Fruit fly (Drosophila melanogaster) S2 (cell line): Measurements from ENCODE around the gene CDase.

Experiments used
- CG8478 ChIP-seq: fragments of >200 bp; optimal IDR thresholded peaks from 2 replicates; lab custom pipeline; 2018
- CTCF ChIP-seq, 2 experiments: fragments of >200 bp; optimal IDR thresholded peaks; 2 replicates each; lab custom pipeline; 2018

Gene CDase

DNA sequence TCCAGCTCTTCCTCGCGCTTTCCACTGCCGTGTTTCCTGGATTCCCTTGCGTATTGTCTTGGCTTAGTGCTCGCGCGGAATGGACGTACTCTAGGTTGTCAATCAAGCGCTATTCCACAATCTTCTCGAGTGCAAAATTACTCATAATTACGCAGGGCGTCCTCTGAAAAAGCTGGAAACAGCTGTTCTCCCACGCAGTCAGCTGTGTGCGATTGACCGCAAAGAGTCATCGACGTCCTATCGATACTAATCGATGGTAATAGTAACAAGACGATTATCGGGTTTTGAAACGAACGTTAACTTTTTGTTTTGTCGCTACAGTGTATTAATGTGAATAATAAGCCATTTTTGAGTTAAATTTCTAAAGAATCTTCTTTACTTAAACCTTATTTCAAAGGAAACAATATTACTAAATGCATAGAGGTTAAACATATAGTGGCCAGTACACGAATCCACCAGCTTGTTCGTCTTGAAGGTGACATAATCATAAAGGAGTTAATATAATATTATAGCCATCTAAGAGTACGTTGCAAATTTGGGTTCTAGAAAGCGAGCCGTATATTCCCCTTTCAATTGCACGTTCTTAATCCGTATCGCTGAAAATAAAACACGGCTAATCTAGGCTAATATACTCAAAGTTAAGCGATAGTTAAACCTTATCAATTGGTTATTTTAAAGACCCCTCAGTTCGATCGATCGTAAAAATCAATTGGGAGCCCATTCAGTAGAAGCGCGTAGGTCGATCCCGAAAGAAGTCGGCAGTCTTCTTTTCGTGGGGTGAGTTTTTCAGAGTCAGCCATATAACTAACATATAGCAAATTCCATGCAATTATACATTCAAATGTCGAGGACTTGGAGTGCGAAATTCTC, at the start of gene CDase, which contains the start of gene CG2224:
Gene CDase, plus strand, starts transcription at position 456 of the 870 bp plus-strand sequence.
Gene CG2224, minus strand, starts transcription at position 235 of the 870 bp plus-strand sequence.
- TF ChIP-seq CTCF (optimal IDR thresholded peaks at IDR 0.05; lab: Kevin White, UChicago) (peak; percentile 7 to 14), CG8478 (lab: Kevin White, UChicago) (no peak)

DNA sequence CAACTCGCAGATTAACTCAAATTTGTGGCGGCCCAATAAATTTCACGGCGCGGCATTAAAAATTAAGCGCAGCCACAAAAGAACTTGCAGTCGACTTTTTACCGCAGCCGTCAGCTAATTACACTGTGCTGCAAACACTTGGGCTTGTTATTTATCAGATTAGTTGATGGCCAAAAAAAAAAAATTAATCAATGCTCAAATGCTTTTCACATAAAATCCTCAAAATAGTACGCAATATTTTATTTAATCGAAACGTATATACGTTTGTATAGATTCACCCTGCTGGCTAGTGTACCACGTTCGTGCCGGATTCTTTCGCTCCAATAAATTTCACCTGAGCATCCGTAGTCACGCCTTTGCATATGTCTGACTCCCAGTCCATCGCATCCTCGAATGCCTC, 45.5 kb upstream of the CDase start:
- TF ChIP-seq CTCF (optimal IDR thresholded peaks at IDR 0.05; lab: Kevin White, UChicago) = no peak
- TF ChIP-seq CG8478 (lab: Kevin White, UChicago) = no peak

DNA sequence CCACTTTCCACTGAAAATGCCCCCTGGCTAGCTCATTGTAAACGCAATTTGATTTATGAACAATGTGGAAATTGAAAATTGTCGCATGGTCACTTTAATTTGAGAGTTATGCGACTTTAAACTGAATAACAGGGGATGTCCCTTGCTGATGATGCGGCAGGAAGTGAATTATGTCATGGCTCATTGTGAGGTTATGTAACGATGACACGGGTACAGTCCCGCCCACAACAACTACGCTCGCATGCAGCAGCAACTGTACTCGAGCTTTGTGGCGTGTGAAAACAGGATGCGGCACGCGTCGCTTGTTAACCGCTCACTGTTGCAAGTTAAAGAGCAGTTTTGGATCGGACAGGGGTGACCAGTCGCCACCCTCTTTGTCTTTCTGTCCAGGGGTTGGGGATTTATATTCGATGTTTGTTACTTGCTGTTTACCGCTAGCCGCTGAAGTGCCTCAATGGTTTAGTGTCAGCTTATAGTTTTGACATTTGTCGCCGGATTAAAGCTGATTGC, 42.5 kb upstream of the CDase start:
- no peak for TF ChIP-seq CTCF (optimal IDR thresholded peaks at IDR 0.05; lab: Kevin White, UChicago)
- TF ChIP-seq CG8478 (lab: Kevin White, UChicago) = no peak

DNA sequence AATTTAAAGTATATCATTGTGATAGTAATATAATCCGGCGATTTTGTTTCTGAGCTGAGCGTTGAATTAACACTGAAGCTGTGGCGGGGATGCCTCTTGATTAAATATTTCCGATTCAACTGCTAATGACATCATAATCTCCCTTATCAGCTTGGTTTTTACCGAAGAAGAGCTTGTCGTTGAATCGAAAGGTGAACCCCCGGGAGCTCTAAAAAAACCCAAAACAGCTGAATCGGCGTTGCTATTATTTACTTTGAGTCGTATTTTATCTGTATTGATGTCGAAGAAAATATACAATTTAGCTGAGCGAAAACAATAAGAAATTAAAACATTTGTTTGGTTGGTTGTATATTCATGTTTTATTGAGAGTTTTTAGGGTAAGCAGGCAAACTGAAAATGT, 40.1 kb upstream of the CDase start:
- TF ChIP-seq CG8478 (lab: Kevin White, UChicago) = no peak
- no peak for TF ChIP-seq CTCF (optimal IDR thresholded peaks at IDR 0.05; lab: Kevin White, UChicago)

DNA sequence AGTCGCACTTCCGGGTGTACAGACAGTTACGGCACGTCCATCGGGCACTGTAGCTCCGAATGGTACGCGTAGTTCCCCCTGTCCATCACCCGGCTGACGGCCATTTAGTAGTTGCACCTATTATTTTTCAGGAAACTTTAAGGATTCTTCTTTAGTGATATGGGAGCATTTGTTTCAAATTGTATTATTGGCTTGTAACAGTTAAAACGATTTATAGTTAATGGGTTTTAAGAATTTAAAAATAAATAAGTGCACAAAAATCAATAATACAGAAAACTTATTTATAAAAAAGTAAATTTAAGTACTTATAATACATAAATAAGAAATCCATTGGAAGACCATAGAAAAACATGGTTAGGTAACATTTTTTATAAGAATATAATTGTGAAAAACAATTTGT, 36.5 kb upstream of the CDase start, which contains the start of the genes CG2217 and CG42740:
Gene CG2217, minus strand, starts transcription at position 101 of the 400 bp plus-strand sequence.
Gene CG42740, minus strand, starts transcription at position 101 of the 400 bp plus-strand sequence.
- TF ChIP-seq CTCF (optimal IDR thresholded peaks at IDR 0.05; lab: Kevin White, UChicago) (no peak), CG8478 (lab: Kevin White, UChicago) (no peak)

DNA sequence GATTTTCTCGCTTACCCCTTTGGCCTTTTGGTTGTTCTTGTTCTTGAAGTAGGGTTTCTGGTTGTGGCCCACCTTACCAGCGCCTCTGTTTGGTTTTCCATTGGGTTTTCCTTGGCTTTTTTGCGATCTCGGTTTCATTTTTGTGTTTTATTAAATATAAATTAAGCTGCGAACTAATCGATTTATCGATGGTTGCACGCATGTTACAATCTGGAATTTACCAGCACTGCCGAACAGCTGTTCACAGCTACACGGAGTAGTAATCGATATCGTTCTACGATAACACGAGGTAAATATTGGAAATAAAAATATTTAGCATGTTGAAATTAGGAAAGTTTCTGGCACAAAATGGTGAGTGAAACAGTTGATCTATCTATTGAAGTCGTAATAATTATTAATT, 35.6 kb upstream of the CDase start, which contains the start of the genes CG15535 and mRpS18C:
Gene CG15535, minus strand, starts transcription at position 235 of the 400 bp plus-strand sequence.
Gene mRpS18C, plus strand, starts transcription at position 280 of the 400 bp plus-strand sequence.
- TF ChIP-seq CG8478 (lab: Kevin White, UChicago) (no peak), CTCF (optimal IDR thresholded peaks at IDR 0.05; lab: Kevin White, UChicago) (peak in 1 of 2 experiments; percentile 42)

DNA sequence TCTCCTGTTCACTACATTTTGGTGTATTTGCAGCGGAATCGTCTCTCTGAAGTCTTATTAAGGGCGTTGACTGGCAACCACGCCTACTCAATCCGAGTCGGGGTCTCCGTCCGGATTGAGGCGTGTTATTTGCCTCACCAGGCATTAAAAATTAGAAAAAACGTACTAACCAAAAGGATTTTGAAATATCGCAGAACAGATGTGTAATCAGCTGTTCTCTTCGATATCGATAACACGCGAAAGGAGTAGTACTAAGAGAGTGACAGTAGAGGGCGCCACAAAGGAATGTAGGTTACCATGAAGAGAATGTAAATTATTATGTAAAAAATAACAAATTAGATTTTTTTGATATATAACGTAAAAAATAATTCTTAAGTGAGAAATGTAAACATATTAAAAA, 34.3 kb upstream of the CDase start, which contains the start of gene CG15536:
Gene CG15536, minus strand, starts transcription at position 170 of the 400 bp plus-strand sequence.
- TF ChIP-seq CTCF (optimal IDR thresholded peaks at IDR 0.05; lab: Kevin White, UChicago) (peak; percentile 82 to 90), CG8478 (lab: Kevin White, UChicago) (no peak)

DNA sequence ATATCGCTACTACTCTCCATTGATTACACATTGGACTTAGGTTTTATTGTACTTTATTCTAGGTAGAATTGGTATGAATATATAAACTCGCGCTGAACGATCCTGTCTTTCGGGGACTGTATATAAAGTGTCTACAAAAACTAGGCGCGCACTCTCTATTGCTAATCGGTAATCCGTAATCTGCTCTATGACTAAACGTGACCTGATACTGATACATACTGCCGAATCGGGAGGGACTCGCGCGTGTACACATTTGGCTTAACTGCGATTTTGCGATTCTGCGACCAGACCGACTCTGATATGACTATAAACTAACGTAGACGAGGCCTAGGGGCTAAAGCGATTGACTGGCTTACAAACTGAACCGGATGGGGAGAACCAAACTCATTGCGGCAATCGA, 33.7 kb upstream of the CDase start:
- TF ChIP-seq CG8478 (lab: Kevin White, UChicago) = no peak
- no peak for TF ChIP-seq CTCF (optimal IDR thresholded peaks at IDR 0.05; lab: Kevin White, UChicago)

DNA sequence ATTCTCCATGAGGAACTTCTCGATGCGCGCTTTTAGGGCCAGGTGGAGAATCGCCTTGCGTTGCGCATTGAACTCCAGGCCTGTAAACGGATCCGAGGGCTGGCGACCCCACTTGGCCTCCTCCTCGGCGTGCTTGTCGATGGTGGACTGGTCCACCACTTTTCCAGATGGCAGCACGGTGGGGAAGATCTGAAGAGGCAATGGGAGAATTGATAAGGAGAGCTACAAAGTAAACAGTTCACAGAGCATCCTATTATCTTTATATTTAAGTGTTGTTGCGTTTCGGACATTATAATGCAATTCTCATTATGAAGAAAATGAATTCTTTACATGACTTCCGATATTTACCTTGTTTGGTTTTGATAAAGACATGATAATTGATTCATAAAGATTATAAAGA, 32.7 kb upstream of the CDase start:
- TF ChIP-seq CTCF (optimal IDR thresholded peaks at IDR 0.05; lab: Kevin White, UChicago) (no peak), CG8478 (lab: Kevin White, UChicago) (no peak)

DNA sequence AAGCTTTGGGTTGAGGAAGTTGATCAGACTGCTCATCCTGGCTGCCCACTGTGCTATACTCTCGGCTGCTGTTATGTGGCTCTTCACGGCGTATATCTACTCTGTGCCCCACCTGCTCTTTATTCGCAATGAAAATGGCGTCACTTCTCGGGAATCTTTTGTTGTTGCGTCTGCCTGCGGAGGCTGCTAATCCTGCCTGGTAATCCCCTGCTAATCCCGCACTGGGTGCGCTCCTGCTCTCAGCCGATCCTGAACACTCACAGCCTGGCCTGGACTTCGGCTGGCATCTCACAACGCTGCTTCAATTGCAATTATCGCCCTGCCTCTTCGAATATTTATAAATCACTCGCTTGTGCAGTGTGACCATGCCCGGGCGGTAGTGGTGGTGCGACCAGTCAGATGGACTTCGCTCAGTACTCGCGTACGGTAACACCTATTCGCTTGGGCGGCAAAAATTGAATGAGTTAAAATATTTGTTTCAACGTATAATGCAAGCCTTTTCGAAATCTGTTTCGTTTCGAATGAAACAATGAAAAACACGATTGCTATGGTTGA, 31.4 kb upstream of the CDase start, which contains the start of gene CG2218:
Gene CG2218, minus strand, starts transcription at position 472 of the 555 bp plus-strand sequence.
- no peak for TF ChIP-seq CG8478 (lab: Kevin White, UChicago)
- peak; percentile 1 to 44 for TF ChIP-seq CTCF (optimal IDR thresholded peaks at IDR 0.05; lab: Kevin White, UChicago)

DNA sequence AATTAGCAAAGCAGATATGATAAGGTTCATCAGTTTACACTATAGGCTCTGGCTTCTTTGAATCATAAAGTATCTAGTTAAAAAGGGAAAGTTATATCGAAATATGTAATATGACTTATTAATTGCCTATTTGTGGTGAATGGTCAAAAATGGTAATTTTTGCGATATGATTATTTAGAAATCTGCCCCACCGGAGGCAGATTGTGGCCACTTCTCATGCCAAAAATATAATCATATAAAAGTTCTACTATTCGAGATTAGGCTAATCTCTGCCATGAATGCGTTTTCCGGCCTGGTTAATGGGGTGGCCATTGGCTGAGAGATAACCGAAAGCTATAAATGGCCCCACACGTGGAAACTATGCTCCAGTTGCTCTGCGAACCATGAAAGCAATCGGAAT, 30.9 kb upstream of the CDase start, which contains the start of gene CG15533:
Gene CG15533, plus strand, starts transcription at position 362 of the 400 bp plus-strand sequence.
- no peak for TF ChIP-seq CG8478 (lab: Kevin White, UChicago)
- no peak for TF ChIP-seq CTCF (optimal IDR thresholded peaks at IDR 0.05; lab: Kevin White, UChicago)

DNA sequence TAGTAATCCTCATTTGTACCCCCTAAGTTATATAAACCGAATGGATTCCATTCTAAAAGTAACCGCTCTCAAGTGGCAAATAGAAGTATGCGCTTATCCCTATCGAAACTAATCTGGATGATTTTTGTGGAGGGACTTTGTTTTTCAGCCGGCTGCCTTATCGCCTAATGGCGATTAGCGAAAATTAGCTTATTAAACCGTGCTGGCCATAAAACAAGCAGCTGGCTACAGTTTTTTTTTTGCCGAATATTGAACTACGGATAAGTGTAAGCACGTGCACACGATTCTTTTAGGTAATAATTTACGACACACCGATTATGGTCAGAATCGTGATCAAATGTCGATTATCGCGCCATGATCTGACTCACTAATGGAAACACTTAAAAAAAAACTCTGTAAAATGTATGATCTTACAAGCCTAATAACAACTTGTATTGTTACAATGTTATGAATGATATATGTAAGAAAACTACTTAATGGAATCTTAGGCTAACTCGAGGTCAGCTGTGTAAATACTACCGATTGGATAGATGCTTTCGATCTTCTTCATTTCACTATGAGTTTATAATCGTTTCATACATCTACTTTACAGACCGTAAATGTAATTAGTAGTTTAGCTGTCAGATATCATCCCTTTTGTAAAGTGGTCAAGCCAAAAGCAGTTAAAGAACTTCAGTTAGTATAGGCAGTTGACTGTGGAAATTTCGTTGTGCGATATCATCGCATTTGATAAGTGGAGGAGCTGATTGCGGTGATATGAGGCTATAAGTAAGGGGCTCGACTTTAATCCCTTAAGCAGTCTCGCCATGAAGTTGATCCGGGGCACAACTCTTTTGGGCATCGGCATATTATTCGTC, 27.8 kb upstream of the CDase start, which contains the start of gene CG15534:
Gene CG15534, plus strand, starts transcription at position 807 of the 857 bp plus-strand sequence.
- TF ChIP-seq CTCF (optimal IDR thresholded peaks at IDR 0.05; lab: Kevin White, UChicago) = no peak
- no peak for TF ChIP-seq CG8478 (lab: Kevin White, UChicago)

DNA sequence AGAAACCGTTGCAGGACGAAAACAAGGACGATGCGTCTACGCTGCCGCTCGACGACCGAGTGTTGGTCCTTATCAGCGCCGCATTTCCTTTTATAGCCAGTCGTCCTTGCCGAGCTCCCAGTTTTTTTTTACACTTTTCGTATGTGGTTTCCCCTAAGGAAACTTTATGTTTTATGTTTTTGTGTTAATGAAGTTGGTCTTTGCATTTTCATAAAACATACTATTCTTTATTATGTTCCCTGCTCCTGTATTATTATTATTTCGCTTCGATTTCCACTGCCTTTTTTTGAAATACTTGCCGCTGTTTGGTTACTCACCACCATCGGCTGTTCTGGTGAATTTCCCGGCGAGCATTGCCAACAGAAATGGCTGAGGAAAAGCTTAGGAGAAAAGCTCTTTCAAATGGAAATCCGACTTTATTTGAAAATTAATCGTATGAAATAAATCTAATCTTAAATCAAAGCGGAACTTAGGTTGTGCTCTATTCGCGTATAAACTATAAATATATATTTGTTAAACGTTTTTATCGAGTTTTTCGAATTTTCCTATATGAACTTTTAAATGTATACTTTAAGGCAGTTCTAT, 15.7 kb upstream of the CDase start, which contains the start of gene CG15537:
Gene CG15537, minus strand, starts transcription at position 51 of the 585 bp plus-strand sequence.
- no peak for TF ChIP-seq CG8478 (lab: Kevin White, UChicago)
- no peak for TF ChIP-seq CTCF (optimal IDR thresholded peaks at IDR 0.05; lab: Kevin White, UChicago)
